Worm (Caenorhabditis elegans) whole organism, L4 larva: ENCODE measurements around the gene dyc-1.

Experiments
- R02D3.7 ChIP-seq: fragments of 150-350 bp; sonication (generic microtip); optimal IDR thresholded peaks from 3 replicates; lab custom pipeline; 2014; ENCODE audit warnings: missing biosample characterization, missing genetic modification characterization
- ZK546.5 ChIP-seq, 2 experiments: sonication (generic microtip); optimal IDR thresholded peaks; 2 replicates each; lab custom pipeline; 2017; ENCODE audit warnings: missing biosample characterization in 2 of 2, missing genetic modification characterization in 2 of 2
- ama-1 ChIP-seq: fragments of 150-350 bp; optimal IDR thresholded peaks from 2 replicates; lab custom pipeline; 2014; ENCODE audit warnings: inconsistent platforms, mixed read lengths
- ceh-32 ChIP-seq: sonication (generic microtip); optimal IDR thresholded peaks from 2 replicates; lab custom pipeline; 2016; ENCODE audit warnings: mild to moderate bottlenecking, missing genetic modification characterization, missing compliant biosample characterization; ENCODE audit not compliant: poor library complexity
- mdl-1 ChIP-seq, 2 experiments: fragments of 150-350 bp in 1 of 2; sonication (generic microtip) in 1 of 2; optimal IDR thresholded peaks; 2 replicates each; lab custom pipeline; 2014 to 2017; ENCODE audit warnings: missing biosample characterization in 2 of 2, missing genetic modification characterization in 2 of 2
- nhr-11 ChIP-seq: fragments of 150-350 bp; optimal IDR thresholded peaks from 2 replicates; lab custom pipeline; 2014; ENCODE audit warnings: missing biosample characterization, missing genetic modification characterization
- nhr-28 ChIP-seq: fragments of 150-350 bp; optimal IDR thresholded peaks from 2 replicates; lab custom pipeline; 2014; ENCODE audit warnings: missing biosample characterization, missing genetic modification characterization
- nhr-6 ChIP-seq: fragments of 150-350 bp; optimal IDR thresholded peaks from 2 replicates; lab custom pipeline; 2014; ENCODE audit warnings: missing biosample characterization, missing genetic modification characterization
- pha-4 ChIP-seq, 2 experiments: fragments of 150-350 bp in 1 of 2; fragments of 200-800 bp in 1 of 2; sonication (Bioruptor generic) in 1 of 2; IDR thresholded peaks in 1 of 2; optimal IDR thresholded peaks in 1 of 2; 2 replicates each; pipeline versions ENCODE4 v1.3.6 to Lab custom; 2014 to 2022; ENCODE audit warnings: missing genetic modification characterization in 2 of 2, missing genetic modification reagents in 2 of 2, missing biosample characterization in 1 of 2, missing compliant biosample characterization in 1 of 2
- skn-1 ChIP-seq: fragments of 150-350 bp; optimal IDR thresholded peaks from 2 replicates; lab custom pipeline; 2014; ENCODE audit warnings: missing biosample characterization, missing genetic modification characterization
- snpc-4 ChIP-seq: fragments of 150-350 bp; optimal IDR thresholded peaks from 2 replicates; lab custom pipeline; 2014; ENCODE audit warnings: missing biosample characterization, missing genetic modification characterization
- spr-1 ChIP-seq: sonication (generic microtip); optimal IDR thresholded peaks from 2 replicates; lab custom pipeline; 2016; ENCODE audit warnings: mild to moderate bottlenecking, missing genetic modification characterization, missing compliant biosample characterization
- vab-7 ChIP-seq: fragments of 200-800 bp; sonication (Bioruptor generic); IDR thresholded peaks from 2 replicates; pipeline ENCODE4 v1.3.6; 2022; ENCODE audit warnings: missing genetic modification reagents, missing genetic modification characterization, missing compliant biosample characterization

- TF ChIP-seq ZK546.5 (tag; optimal IDR thresholded peaks at IDR 0.05; lab: Kevin White, UChicago) = no peak
- TF ChIP-seq pha-4 (GFP tag; IDR thresholded peaks at IDR 0.05; lab: Robert Waterston, UW) = no peak
- no peak for TF ChIP-seq pha-4 (tag; optimal IDR thresholded peaks at IDR 0.05; lab: Kevin White, UChicago)
- no peak for TF ChIP-seq R02D3.7 (tag; lab: Kevin White, UChicago)
- TF ChIP-seq skn-1 (tag; lab: Kevin White, UChicago) = no peak
- TF ChIP-seq ama-1 (lab: Kevin White, UChicago) = no peak
- TF ChIP-seq nhr-28 (tag; lab: Kevin White, UChicago) = no peak
- TF ChIP-seq snpc-4 = no peak
- TF ChIP-seq nhr-11 (tag; lab: Kevin White, UChicago) = no peak
- no peak for TF ChIP-seq ceh-32 (tag; lab: Kevin White, UChicago)
- no peak for TF ChIP-seq nhr-6 (tag; lab: Kevin White, UChicago)
- TF ChIP-seq mdl-1 (tag; optimal IDR thresholded peaks at IDR 0.05; lab: Kevin White, UChicago) = no peak
- no peak for TF ChIP-seq vab-7 (GFP tag; lab: Robert Waterston, UW)
- TF ChIP-seq spr-1 (tag; lab: Kevin White, UChicago) = no peak
Observed at ce11 chrX:14029392-14029791, 19.9 kb upstream of the dyc-1 start.
